Fruit fly (Drosophila melanogaster) whole organism, prepupa: ENCODE results near the gene Rok.
A peak's percentile ranks its signal among the peaks of the same experiment; 100 is the strongest.

ENCODE experiments used
- esn ChIP-seq: fragments of 200-800 bp; sonication (Bioruptor generic); optimal IDR thresholded peaks from 2 replicates; lab custom pipeline; 2016; ENCODE audit warnings: missing biosample characterization, mild to moderate bottlenecking, missing genetic modification characterization, moderate library complexity
- pdm3 ChIP-seq: fragments of 200-800 bp; sonication (Bioruptor generic); optimal IDR thresholded peaks from 3 replicates; lab custom pipeline; 2016; ENCODE audit warnings: missing biosample characterization, missing genetic modification characterization

dm6 chrX:16610601-16611058 lies 26.6 kb downstream of the Rok start, which contains the start of gene mbt:
- TF ChIP-seq esn (peak; percentile 22), pdm3 (no peak)
